Worm (Caenorhabditis elegans) whole organism, late embryonic: ENCODE data around the gene C29F5.1.
A peak's percentile ranks its signal among the peaks of the same experiment; 100 is the strongest.

Experiments
- C08G9.2 ChIP-seq: sonication (generic microtip); optimal IDR thresholded peaks from 2 replicates; lab custom pipeline; 2016; ENCODE audit warnings: mild to moderate bottlenecking, missing genetic modification characterization, moderate library complexity, missing compliant biosample characterization
- C38D4.7 ChIP-seq: fragments of 200-800 bp; sonication (Bioruptor generic); optimal IDR thresholded peaks from 2 replicates; lab custom pipeline; 2018; ENCODE audit warnings: mild to moderate bottlenecking, missing genetic modification characterization, moderate library complexity, missing compliant biosample characterization
- F13H6.1 ChIP-seq: sonication (generic microtip); optimal IDR thresholded peaks from 2 replicates; lab custom pipeline; 2016; ENCODE audit warnings: missing genetic modification characterization, missing compliant biosample characterization
- Y22D7AL.16 ChIP-seq: sonication (generic microtip); optimal IDR thresholded peaks from 2 replicates; lab custom pipeline; 2016; ENCODE audit warnings: missing genetic modification characterization, missing compliant biosample characterization
- ahr-1 ChIP-seq: sonication (generic microtip); optimal IDR thresholded peaks from 2 replicates; lab custom pipeline; 2016; ENCODE audit warnings: missing genetic modification characterization, missing compliant biosample characterization
- ama-1 ChIP-seq: fragments of 150-350 bp; optimal IDR thresholded peaks from 2 replicates; lab custom pipeline; 2014
- ceh-14 ChIP-seq: sonication (generic microtip); optimal IDR thresholded peaks from 2 replicates; lab custom pipeline; 2016; ENCODE audit warnings: missing genotype, missing genetic modification characterization, missing compliant biosample characterization
- ceh-18 ChIP-seq: sonication (generic microtip); optimal IDR thresholded peaks from 2 replicates; lab custom pipeline; 2016; ENCODE audit warnings: missing genetic modification characterization, missing compliant biosample characterization
- ceh-24 ChIP-seq: sonication (generic microtip); optimal IDR thresholded peaks from 2 replicates; lab custom pipeline; 2016; ENCODE audit warnings: mild to moderate bottlenecking, missing genetic modification characterization, missing compliant biosample characterization
- ceh-31 ChIP-seq: sonication (generic microtip); optimal IDR thresholded peaks from 2 replicates; lab custom pipeline; 2016; ENCODE audit warnings: missing genetic modification characterization, missing compliant biosample characterization
- ceh-34 ChIP-seq: sonication (generic microtip); optimal IDR thresholded peaks from 2 replicates; lab custom pipeline; 2016; ENCODE audit warnings: mild to moderate bottlenecking, missing genetic modification characterization, missing compliant biosample characterization
- ceh-45 ChIP-seq: fragments of 200-800 bp; sonication (Bioruptor generic); IDR thresholded peaks from 2 replicates; pipeline ENCODE4 v1.3.6; 2022; ENCODE audit warnings: missing genetic modification reagents, missing genetic modification characterization, missing compliant biosample characterization
- ceh-6 ChIP-seq: fragments of 200-800 bp; sonication (Bioruptor generic); optimal IDR thresholded peaks from 2 replicates; lab custom pipeline; 2018; ENCODE audit warnings: mild to moderate bottlenecking, missing genetic modification characterization, missing compliant biosample characterization
- ceh-9 ChIP-seq: sonication (generic microtip); optimal IDR thresholded peaks from 2 replicates; lab custom pipeline; 2016; ENCODE audit warnings: mild to moderate bottlenecking, missing genetic modification characterization, inconsistent platforms, missing compliant biosample characterization
- dve-1 ChIP-seq: sonication (generic microtip); optimal IDR thresholded peaks from 2 replicates; lab custom pipeline; 2017; ENCODE audit warnings: antibody characterized with exemption, mild to moderate bottlenecking, missing genetic modification characterization, missing compliant biosample characterization
- elt-2 ChIP-seq: sonication (generic microtip); optimal IDR thresholded peaks from 2 replicates; lab custom pipeline; 2016; ENCODE audit warnings: missing genetic modification reagents, missing genetic modification characterization, missing compliant biosample characterization
- ets-4 ChIP-seq: sonication (generic microtip); optimal IDR thresholded peaks from 2 replicates; lab custom pipeline; 2016; ENCODE audit warnings: missing genetic modification characterization, missing compliant biosample characterization
- eyg-1 ChIP-seq: sonication (generic microtip); optimal IDR thresholded peaks from 2 replicates; lab custom pipeline; 2016; ENCODE audit warnings: missing genotype, missing genetic modification characterization, missing compliant biosample characterization
- gmeb-2 ChIP-seq: sonication (generic microtip); optimal IDR thresholded peaks from 2 replicates; lab custom pipeline; 2016; ENCODE audit warnings: missing genetic modification characterization, inconsistent platforms, missing compliant biosample characterization
- hlh-13 ChIP-seq: fragments of 200-800 bp; sonication (Bioruptor generic); optimal IDR thresholded peaks from 2 replicates; lab custom pipeline; 2018; ENCODE audit warnings: mild to moderate bottlenecking, missing genetic modification characterization, missing compliant biosample characterization
- hlh-15 ChIP-seq: sonication (generic microtip); optimal IDR thresholded peaks from 2 replicates; lab custom pipeline; 2016; ENCODE audit warnings: missing genetic modification characterization, missing compliant biosample characterization
- hlh-8 ChIP-seq: sonication (generic microtip); optimal IDR thresholded peaks from 2 replicates; lab custom pipeline; 2016; ENCODE audit warnings: missing genotype, missing genetic modification characterization, missing compliant biosample characterization
- lim-6 ChIP-seq: sonication (generic microtip); optimal IDR thresholded peaks from 2 replicates; lab custom pipeline; 2016; ENCODE audit warnings: missing genetic modification characterization, missing compliant biosample characterization
- mec-3 ChIP-seq: sonication (generic microtip); optimal IDR thresholded peaks from 2 replicates; lab custom pipeline; 2016; ENCODE audit warnings: borderline replicate concordance, missing genetic modification characterization, missing compliant biosample characterization
- nfya-1 ChIP-seq: sonication (generic microtip); optimal IDR thresholded peaks from 2 replicates; lab custom pipeline; 2017; ENCODE audit warnings: missing genetic modification characterization, mild to moderate bottlenecking, missing compliant biosample characterization, antibody characterized with exemption, moderate library complexity
- npax-4 ChIP-seq: sonication (generic microtip); optimal IDR thresholded peaks from 2 replicates; lab custom pipeline; 2016; ENCODE audit warnings: missing genetic modification characterization, missing compliant biosample characterization
- pat-9 ChIP-seq: fragments of 200-800 bp; sonication (Bioruptor generic); optimal IDR thresholded peaks from 2 replicates; lab custom pipeline; 2018; ENCODE audit warnings: mild to moderate bottlenecking, missing genetic modification characterization, moderate library complexity, missing compliant biosample characterization
- pha-2 ChIP-seq: sonication (generic microtip); optimal IDR thresholded peaks from 2 replicates; lab custom pipeline; 2017; ENCODE audit warnings: mild to moderate bottlenecking, missing genetic modification characterization, missing compliant biosample characterization
- ref-2 ChIP-seq: sonication (generic microtip); optimal IDR thresholded peaks from 2 replicates; lab custom pipeline; 2016; ENCODE audit warnings: missing genetic modification characterization, missing compliant biosample characterization
- sdc-2 ChIP-seq: sonication (generic microtip); optimal IDR thresholded peaks from 2 replicates; lab custom pipeline; 2016; ENCODE audit warnings: missing genotype, missing genetic modification characterization, missing compliant biosample characterization
- sox-2 ChIP-seq: fragments of 200-800 bp; sonication (Bioruptor generic); IDR thresholded peaks from 2 replicates; pipeline ENCODE4 v1.3.6; 2022; ENCODE audit warnings: missing genetic modification reagents, missing genetic modification characterization, missing compliant biosample characterization
- sox-4 ChIP-seq: sonication (generic microtip); optimal IDR thresholded peaks from 2 replicates; lab custom pipeline; 2017; ENCODE audit warnings: mild to moderate bottlenecking, missing genetic modification characterization, inconsistent platforms, missing compliant biosample characterization
- syd-9 ChIP-seq: sonication (generic microtip); optimal IDR thresholded peaks from 2 replicates; lab custom pipeline; 2016; ENCODE audit warnings: mild to moderate bottlenecking, missing genetic modification characterization, moderate library complexity, missing compliant biosample characterization
- tbx-7 ChIP-seq: sonication (generic microtip); optimal IDR thresholded peaks from 2 replicates; lab custom pipeline; 2016; ENCODE audit warnings: missing genotype, missing genetic modification characterization, missing compliant biosample characterization
- ttx-3 ChIP-seq: sonication (generic microtip); optimal IDR thresholded peaks from 2 replicates; lab custom pipeline; 2016; ENCODE audit warnings: missing genetic modification reagents, missing genetic modification characterization, missing compliant biosample characterization
- unc-3 ChIP-seq, 2 experiments: fragments of 200-800 bp in 1 of 2; sonication (Bioruptor generic) in 1 of 2; sonication (generic microtip) in 1 of 2; conservative IDR thresholded peaks in 1 of 2; optimal IDR thresholded peaks in 1 of 2; 2 replicates each; pipeline versions ENCODE4 v1.3.6 to Lab custom; 2016 to 2022; ENCODE audit warnings: missing compliant biosample characterization in 2 of 2, missing genetic modification characterization in 2 of 2, missing genetic modification reagents in 1 of 2
- unc-86 ChIP-seq: sonication (generic microtip); optimal IDR thresholded peaks from 2 replicates; lab custom pipeline; 2016; ENCODE audit warnings: missing genetic modification characterization, missing compliant biosample characterization
- zip-5 ChIP-seq: sonication (generic microtip); optimal IDR thresholded peaks from 2 replicates; lab custom pipeline; 2016; ENCODE audit warnings: missing genetic modification characterization, missing compliant biosample characterization

The C29F5.1 gene

DNA sequence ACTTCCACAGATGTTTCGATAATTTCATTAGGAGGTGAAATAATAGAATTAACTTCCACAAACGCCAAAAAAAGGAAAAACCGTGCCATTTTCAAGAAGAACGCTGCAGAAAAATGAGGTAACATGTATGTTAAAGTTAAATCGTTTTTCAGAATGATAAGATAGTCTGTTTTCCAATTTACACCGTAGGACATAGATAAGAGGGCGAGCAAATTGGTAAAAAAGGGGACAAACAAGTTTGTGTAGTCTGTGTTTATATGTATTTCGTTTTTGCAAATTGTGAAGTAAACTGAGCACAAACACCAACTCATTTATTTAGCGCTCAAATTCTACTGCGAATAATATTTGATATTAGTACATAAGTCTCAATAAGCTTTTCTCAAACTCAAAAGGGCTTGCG is 43.5 kb upstream of the C29F5.1 start, which contains the start of gene F13H8.11:
Gene F13H8.11 (minus strand): TSS at position 155 of the 400 bp plus-strand sequence.
- TF ChIP-seq dve-1 (tag; lab: Kevin White, UChicago) = no peak
- no peak for TF ChIP-seq nfya-1 (tag; lab: Kevin White, UChicago)
- TF ChIP-seq zip-5 = no peak
- no peak for TF ChIP-seq gmeb-2
- TF ChIP-seq elt-2 (tag; lab: Kevin White, UChicago) = peak; percentile 10
- TF ChIP-seq Y22D7AL.16 (tag; lab: Kevin White, UChicago) = no peak

ce11 chrII:6260684-6261083 is 42.6 kb upstream of the C29F5.1 start, which contains the start of gene nmgp-1:
nmgp-1 (plus strand) TSS chrII:6260857.
- TF ChIP-seq F13H6.1 (tag; lab: Kevin White, UChicago) (no peak), ceh-34 (tag; lab: Kevin White, UChicago) (peak; percentile 54), sdc-2 (tag; lab: Kevin White, UChicago) (no peak), ahr-1 (tag; lab: Kevin White, UChicago) (no peak), hlh-8 (tag; lab: Kevin White, UChicago) (no peak), mec-3 (tag; lab: Kevin White, UChicago) (no peak), ceh-18 (tag; lab: Kevin White, UChicago) (no peak)
- TF ChIP-seq, all 69 proteins: peak for 1

- no peak for TF ChIP-seq elt-2 (tag; lab: Kevin White, UChicago)
- TF ChIP-seq ceh-14 (tag; lab: Kevin White, UChicago) = no peak
- TF ChIP-seq hlh-13 = no peak
- no peak for TF ChIP-seq ceh-31 (tag; lab: Kevin White, UChicago)
- TF ChIP-seq ama-1 (lab: Kevin White, UChicago) = no peak
- TF ChIP-seq ahr-1 (tag; lab: Kevin White, UChicago) = no peak
- no peak for TF ChIP-seq tbx-7 (tag; lab: Kevin White, UChicago)
- TF ChIP-seq unc-3 (GFP tag; conservative IDR thresholded peaks at IDR 0.05; lab: Robert Waterston, UW) = no peak
- no peak for TF ChIP-seq unc-3 (tag; optimal IDR thresholded peaks at IDR 0.05; lab: Kevin White, UChicago)
- TF ChIP-seq ref-2 (tag; lab: Kevin White, UChicago) = no peak
- no peak for TF ChIP-seq eyg-1 (tag; lab: Kevin White, UChicago)
- TF ChIP-seq mec-3 (tag; lab: Kevin White, UChicago) = no peak
- no peak for TF ChIP-seq unc-86 (tag; lab: Kevin White, UChicago)
- no peak for TF ChIP-seq ets-4 (tag; lab: Kevin White, UChicago)
- TF ChIP-seq hlh-15 = no peak
- no peak for TF ChIP-seq lim-6 (tag; lab: Kevin White, UChicago)
- no peak for TF ChIP-seq hlh-8 (tag; lab: Kevin White, UChicago)
- TF ChIP-seq ceh-45 (GFP tag; lab: Robert Waterston, UW) = no peak
- TF ChIP-seq syd-9 (tag; lab: Kevin White, UChicago) = no peak
- no peak for TF ChIP-seq sox-2 (GFP tag; lab: Robert Waterston, UW)
- no peak for TF ChIP-seq sdc-2 (tag; lab: Kevin White, UChicago)
Observed at ce11 chrII:6262222-6262621, 41.1 kb upstream of the C29F5.1 start, which contains the start of gene F13H8.12. F13H8.12 (plus strand) TSS chrII:6262522.

ce11 chrII:6263685-6264084 is 39.6 kb upstream of the C29F5.1 start, which contains the start of gene F13H8.3:
F13H8.3 (plus strand) TSS chrII:6263985.
- TF ChIP-seq ceh-45 (GFP tag; lab: Robert Waterston, UW) (no peak), pha-2 (tag; lab: Kevin White, UChicago) (no peak), sdc-2 (tag; lab: Kevin White, UChicago) (no peak), ceh-6 (GFP tag; lab: Kevin White, UChicago) (no peak), ref-2 (tag; lab: Kevin White, UChicago) (no peak), npax-4 (tag; lab: Kevin White, UChicago) (no peak), ceh-9 (tag; lab: Kevin White, UChicago) (no peak), sox-4 (tag; lab: Kevin White, UChicago) (no peak), C38D4.7 (GFP tag; lab: Kevin White, UChicago) (no peak), pat-9 (tag; lab: Kevin White, UChicago) (no peak), ttx-3 (tag; lab: Kevin White, UChicago) (no peak), F13H6.1 (tag; lab: Kevin White, UChicago) (no peak), ceh-24 (tag; lab: Kevin White, UChicago) (no peak), C08G9.2 (tag; lab: Kevin White, UChicago) (no peak)
